Fruit fly (Drosophila melanogaster) ovary, adult (tissue): Measurements from ENCODE around the gene CG6310.

Experiments
- CG17801 ChIP-seq: fragments of 200-800 bp; optimal IDR thresholded peaks from 2 replicates; lab custom pipeline; 2019; ENCODE audit warnings: missing biosample characterization, mild to moderate bottlenecking, missing genetic modification characterization, moderate library complexity; ENCODE audit not compliant: partially characterized antibody

Gene CG6310

DNA sequence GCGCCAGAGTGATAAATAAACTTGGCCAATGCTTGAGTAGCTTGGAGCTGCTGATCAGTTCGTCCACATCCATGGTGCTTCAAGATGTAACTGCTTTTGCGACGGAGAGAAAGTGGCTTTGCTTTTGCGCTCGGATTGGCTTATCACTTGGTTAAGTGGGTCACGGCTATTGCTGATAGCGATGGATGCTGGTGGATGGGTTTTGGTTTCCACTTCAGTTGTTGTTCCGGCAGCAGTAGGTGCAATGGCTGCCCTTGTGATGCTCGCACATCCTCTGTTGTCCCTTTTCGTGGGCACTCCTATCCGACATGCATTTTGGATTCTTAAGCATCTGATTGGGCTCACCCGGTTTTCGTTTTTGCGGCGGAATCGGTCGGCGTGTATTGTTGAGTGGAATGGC lies 24.6 kb upstream of the CG6310 start:
- no peak for TF ChIP-seq CG17801

DNA sequence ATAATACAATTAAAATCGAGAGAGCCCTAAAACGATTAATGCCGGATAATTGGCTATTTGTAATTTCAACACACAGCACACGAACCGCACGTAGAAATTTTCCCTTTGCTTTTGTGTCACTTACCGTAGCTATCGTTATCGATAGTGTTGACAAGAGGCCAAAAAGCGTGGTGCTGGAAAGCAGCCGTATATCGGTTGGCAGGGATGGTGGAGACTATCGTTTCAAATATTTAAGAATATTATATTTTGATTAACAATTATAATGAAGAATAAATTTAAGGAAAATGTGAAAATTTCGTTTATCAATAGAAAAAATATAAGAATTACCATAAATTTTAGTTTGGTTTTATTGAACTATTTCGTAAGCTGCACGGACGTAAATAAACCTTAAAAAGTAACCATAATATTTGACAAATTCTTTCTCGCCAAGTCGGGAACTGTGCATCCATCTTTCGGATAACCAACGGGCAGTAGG lies 23.4 kb upstream of the CG6310 start, which contains the start of gene JIL-1:
Gene JIL-1, minus strand, starts transcription at position 148 of the 475 bp plus-strand sequence.
- peak; percentile 54 for TF ChIP-seq CG17801

DNA sequence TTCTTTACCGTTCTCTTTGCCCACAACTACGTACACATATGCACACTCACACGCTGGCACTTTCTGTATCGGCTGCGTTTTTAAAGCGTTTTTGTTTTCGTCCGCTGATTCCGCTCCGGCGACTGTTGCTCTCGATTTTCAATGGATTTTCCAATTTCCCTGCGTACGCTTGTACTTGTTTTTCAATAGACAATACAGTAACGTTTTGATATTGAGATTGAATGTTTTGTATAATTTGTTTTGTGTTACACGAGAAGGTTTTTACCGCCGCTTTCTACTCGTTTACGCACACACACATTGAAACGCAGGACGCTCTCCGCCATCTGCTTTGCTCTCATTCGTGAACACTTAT lies 22.9 kb upstream of the CG6310 start:
- TF ChIP-seq CG17801 = no peak

DNA sequence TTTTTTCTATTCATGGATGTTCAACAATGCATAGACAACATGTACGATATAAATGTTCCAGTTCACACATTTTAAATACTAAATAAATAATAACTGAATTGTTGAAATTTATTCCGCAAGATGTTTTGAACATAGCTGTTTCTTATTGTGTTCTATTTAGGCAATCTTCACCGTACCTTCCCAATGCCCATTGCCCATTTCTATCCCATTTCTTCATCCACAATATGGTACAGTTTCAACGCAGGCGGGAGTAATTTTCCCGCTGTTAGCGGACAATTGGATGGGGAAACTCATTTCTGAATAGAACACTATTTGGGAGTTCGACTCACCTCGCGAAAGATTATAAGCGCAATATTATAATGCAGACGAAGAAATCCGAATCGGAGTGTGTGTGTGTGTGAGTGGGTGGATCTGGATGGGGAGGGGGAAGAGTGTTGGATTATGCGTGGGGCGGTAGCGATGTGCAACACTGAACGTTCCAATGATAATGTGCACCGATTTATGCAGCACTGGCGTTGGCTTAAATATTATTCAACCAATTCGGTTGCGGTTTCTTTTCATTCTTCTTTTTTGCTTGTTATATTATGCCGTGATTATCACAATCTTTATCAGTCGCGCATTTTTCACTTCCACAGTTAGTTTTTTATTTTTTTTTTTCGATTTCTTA lies 22.4 kb upstream of the CG6310 start:
- peak; percentile 56 for TF ChIP-seq CG17801

DNA sequence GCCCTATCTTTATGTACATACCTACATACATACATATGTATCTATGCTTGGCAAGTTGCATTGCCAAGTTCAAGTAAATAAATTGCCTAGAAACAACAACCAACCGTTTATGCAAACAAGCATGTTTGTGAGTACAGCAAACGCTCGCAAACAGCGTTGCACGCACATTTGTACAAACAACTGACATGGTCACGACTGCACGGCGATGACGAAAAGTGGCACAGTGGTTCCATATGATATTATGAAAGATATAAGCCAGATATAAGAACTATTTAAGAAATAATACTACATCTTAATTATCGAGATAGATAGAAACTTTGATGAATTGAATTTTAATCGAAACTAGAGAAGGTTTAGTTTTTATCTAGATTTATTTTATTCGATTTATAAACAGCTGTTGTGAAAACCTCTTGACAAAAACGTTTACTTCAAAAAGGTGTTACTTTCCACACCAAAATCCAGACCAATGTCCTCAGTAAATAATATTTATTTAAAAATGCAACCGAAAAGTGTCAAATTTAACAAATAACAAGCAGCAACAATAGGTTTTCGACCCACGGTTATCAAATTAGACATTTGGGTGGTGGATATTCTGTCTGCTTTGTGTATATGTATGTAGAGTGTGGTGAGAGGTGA lies 20.3 kb upstream of the CG6310 start:
- peak; percentile 51 for TF ChIP-seq CG17801

DNA sequence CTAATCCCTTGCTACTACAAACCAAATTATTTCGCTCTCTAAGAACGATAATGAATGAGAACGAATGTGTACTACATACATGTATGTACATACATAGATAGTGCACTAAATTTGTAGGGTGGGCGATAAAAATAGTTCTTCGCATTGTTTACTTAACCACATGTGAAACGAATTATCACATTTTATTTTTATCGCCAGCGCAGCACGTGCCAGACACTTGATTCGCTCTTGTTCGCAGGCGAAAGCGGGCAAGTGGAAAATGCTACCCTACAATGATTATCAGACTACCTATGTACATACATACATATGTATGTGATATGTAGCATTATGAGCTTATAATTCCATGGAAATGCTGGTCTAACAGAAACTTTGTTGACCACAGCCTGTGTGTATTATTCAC lies 16.1 kb upstream of the CG6310 start:
- no peak for TF ChIP-seq CG17801

DNA sequence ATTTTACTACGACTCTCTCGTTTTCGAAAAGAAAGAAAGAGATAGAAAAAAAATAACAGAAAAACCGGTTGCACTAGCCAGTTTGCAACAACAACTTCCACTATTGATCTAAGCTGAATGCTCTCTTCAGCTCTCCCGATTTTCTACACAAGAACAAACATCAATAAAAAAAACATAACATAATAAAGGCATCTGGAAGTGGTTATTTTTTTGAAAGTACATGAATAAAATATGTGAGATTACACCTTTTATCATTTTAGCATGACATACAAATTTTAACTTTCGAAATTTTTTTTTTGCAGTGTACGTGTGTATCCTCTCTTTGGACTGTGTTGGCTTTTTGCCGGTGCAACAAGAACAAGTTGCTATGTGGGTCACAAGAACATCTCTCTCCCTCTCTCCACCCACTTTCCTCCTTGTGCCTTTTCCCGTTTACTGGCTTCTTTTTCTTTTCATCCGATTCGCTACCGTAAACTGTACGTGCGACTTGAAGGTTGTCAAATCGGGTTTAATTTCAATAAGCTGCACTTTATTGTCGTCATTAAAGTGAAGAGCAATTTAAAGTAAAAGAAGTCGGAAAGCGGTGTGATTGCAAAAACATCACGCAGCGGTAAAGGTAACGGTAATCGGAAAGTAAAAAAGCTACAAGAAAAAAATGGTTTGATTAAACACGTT lies 15.0 kb upstream of the CG6310 start:
- TF ChIP-seq CG17801 = peak; percentile 93

DNA sequence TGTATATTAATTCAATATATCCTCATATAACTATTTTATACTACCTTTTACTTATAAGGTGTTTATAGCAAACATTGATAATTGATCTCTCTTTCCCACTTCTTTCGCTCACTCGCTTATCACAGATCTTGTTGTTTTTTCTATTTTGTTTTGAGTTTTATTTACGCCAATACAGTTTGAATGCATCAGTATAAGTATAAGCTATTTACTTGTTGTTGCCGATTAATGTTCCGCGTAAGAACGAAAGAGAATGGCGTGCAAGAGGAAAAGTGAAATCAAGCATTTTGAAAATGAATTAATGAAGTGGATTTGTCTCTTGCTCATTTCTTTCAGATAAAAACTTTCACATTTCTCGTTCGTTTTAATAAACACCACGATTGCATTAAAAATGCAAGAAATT lies 13.9 kb upstream of the CG6310 start:
- TF ChIP-seq CG17801 = peak; percentile 34

DNA sequence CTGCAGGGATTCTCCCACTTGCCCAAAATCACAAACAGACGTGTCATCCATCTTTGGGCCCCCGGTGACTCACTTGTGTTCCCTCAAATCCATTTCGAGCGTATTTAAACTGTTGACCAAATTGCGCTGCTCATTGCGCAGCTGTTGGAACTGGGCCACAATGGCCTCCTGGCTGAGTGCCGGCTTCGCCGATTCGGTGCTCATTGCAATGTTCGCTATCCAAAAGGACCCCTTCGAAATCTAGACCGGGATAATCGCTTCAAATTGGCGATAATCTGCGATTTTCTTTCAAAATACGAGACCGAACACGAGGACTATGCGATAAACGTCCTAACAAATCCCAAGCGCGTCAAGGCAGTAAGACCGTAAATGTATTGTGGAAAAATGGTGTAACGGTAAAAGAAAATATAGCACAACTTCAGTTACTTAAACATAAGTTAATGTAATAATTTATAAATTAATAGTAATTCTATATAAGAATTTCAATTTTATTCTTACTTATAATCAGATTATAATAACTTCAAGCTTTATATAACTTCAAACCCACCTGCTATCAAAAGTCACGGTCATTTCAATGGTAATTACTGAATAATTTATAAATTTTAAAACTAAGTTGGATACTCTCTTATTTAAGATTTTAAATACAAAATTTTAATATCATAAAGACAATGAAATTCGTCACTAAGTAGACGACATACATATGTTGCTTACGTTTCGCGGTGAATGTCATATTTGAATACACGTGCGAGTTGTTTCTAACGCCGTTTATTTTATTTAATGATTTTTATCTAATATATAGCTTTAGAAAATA lies 4.6 kb upstream of the CG6310 start, which contains the start of the genes Pfdn2 and Noc1:
Gene Pfdn2, minus strand, starts transcription at position 346 of the 811 bp plus-strand sequence.
Gene Noc1, plus strand, starts transcription at position 727 of the 811 bp plus-strand sequence.
- no peak for TF ChIP-seq CG17801

DNA sequence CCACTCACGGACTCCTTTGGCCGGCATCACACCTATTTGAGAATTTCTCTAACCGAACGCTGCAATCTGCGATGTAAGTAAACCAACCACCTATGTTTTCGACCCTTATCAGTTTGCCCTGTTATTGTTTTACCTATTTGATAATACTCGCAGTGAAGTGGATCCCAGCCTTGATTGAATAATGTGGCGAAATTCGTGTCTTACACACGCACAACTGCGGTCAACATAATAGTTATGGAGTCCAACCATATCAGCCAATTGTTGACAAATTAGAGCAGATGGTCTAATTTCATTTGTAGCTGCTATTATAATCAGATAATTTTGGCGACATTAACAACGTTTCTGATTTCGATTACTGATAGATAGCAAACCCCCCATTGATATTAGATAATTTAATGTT lies 1.4 kb upstream of the CG6310 start:
- TF ChIP-seq CG17801 = no peak

DNA sequence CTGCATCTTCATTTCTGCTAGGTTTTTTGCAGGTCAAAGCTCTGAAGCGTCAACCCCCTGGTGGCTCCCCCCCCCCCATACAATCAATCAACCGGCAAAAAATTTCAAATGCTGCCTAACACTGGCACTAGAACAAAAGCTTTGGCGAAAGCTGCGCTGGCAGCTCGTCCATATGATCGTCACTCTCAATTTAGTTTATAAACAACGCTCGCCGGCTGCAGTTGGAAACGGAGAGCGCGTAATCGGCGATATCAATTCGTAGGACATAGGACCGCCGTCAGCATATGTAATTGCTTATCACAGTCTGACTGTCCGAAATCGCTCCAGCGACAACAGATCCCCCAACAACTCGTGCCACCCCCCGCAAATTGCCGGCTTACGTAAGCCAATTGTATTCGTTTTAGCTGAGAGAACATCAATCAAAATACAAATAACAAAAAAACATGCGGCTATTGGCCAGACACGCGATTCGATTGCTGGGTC lies 749 bp upstream of the CG6310 start, which contains the start of gene Mocs1:
Gene Mocs1, plus strand, starts transcription at position 155 of the 483 bp plus-strand sequence.
- TF ChIP-seq CG17801 = peak; percentile 48

DNA sequence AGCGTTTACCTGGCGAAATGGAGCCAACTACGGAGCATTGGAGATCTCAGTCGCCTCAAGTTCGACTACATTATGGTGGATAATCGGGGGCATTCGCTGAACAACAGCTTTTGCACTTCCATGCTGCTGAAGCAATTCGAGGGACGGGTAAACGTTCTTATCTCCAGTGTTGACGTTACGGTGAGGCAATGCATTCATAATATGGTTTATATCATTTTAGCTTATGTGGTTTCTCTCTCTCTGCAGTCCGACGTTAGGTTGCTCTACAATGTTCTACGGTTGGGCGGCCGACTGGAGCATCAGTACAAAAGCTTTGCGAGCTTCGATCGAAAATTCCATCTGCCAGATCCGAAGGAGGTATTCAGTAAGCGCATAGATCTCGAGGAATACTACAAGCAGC lies 3.8 kb downstream of the CG6310 start:
- no peak for TF ChIP-seq CG17801

DNA sequence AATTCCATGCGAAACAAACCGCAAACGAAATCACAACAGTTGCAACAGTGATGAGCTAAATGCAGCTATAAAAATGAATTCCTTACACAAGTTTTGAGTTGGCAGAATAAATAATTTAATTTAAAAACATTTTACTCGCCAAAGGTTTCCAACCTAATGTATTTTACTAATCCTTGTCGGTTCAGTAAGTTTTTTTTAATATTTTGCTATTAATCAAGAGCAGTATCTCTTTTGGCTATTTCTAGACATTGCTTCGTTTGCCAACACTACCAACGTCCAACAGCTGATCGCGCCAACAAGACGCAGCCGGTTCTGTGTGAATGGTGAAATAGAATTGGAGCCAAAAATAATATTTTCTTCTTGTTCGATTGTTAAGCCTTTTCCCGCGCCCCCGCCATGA lies 5.0 kb downstream of the CG6310 start, which contains the start of the genes CG32075, CG45101 and SuUR:
Gene CG32075, minus strand, starts transcription at position 253 of the 400 bp plus-strand sequence.
Gene CG45101, plus strand, starts transcription at position 303 of the 400 bp plus-strand sequence.
Gene SuUR, plus strand, starts transcription at position 303 of the 400 bp plus-strand sequence.
- peak; percentile 60 for TF ChIP-seq CG17801

DNA sequence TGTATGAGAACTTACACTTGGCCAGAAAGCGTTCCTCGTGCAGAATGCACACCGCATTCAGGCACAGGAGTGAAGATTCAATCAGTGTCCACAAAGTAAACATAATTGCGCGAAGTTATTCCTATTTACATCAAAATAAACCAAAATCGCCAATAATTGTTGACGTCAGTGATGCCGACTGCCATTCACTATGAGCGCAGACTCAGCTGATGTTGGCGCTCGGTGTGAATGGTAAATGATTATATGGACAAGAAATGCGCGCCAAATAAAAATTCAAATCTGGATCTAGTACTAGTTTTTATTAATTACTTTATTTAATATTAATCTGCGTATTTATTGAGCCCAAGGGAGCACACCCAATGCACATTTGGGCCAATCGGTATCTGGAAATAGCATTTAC lies 7.2 kb downstream of the CG6310 start, which contains the start of gene CG32069:
Gene CG32069, minus strand, starts transcription at position 174 of the 400 bp plus-strand sequence.
- no peak for TF ChIP-seq CG17801

DNA sequence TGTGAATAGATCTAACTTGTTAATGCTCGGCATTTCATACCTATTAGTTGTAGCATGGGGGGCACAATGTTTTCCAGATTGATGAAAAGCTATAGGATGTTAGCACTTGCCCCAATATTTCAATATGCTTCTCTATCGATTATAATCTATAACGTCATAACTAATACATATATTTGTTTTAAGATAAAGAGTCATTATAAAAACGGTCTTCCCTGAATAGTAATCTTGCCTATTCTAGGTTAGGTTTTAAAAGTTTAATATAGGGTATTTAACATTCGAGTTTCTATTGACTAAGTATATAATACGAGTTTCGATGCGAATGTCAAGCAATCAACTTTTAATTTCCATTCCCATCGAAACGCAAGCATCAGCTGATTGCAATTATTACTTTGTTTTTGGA lies 8.5 kb downstream of the CG6310 start, which contains the start of the genes CG6321 and Blos2:
Gene CG6321, minus strand, starts transcription at position 25 of the 400 bp plus-strand sequence.
Gene Blos2, plus strand, starts transcription at position 372 of the 400 bp plus-strand sequence.
- TF ChIP-seq CG17801 = peak; percentile 89

DNA sequence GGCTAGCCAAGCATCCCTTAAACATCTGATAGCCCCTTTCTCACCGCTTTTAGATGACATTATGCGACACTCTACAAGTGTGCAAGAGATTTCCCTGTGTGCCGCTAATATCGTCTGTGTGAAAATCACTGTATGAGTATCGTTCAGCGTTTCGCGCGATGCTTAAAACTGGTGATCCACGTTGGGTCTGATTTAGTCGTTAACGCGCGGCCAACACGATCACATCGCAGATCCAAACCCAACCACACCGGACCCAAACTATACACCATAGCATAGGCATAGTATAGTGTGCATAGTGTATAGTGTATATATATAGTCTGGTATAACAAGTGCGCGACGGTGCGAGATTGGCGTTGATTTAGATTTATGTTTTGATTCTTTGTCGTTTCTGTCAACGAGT lies 15.8 kb downstream of the CG6310 start, which contains the start of gene CG7888:
Gene CG7888, plus strand, starts transcription at position 193 of the 400 bp plus-strand sequence.
- TF ChIP-seq CG17801 = no peak
